Fruit fly (Drosophila melanogaster): ENCODE data around the gene CG7857.
A peak's percentile ranks its signal among the peaks of the same experiment; 100 is the strongest.

The CG7857 gene

DNA sequence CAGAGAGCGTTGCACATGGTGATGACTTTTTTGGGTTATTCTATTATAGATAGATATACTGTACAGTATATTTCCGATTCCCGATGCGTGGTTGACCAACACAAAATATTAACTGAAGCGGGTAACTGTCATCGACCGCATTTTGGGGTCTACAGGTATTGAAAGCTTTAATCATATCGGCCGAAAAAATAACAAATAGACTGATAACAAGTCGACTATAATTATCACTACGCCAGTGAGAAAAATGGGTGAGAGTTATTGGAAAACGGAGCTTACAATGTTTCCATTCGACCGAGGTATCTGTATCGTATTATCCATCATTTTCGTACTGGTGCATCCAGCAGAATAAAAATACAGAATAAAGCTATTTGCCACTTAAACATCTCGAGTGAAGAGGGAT, 13.7 kb upstream of the CG7857 start (continued):
- no peak for TF ChIP-seq dmrt99B (tag; optimal IDR thresholded peaks at IDR 0.05)
- TF ChIP-seq fd3F (GFP tag; optimal IDR thresholded peaks at IDR 0.05), result no peak
- no peak for TF ChIP-seq slbo (GFP tag; IDR thresholded peaks at IDR 0.05)
- no peak for TF ChIP-seq CG17186 (GFP tag; optimal IDR thresholded peaks at IDR 0.05)
- TF ChIP-seq CG2199 (GFP tag; IDR thresholded peaks at IDR 0.05), result 0 out of 3 replicates have a peak, but pooled peaks have one; percentile 56
- TF ChIP-seq Hsf (GFP tag; optimal IDR thresholded peaks at IDR 0.05), result no peak
- no peak for TF ChIP-seq CG15479 (GFP tag; optimal IDR thresholded peaks at IDR 0.05)
- TF ChIP-seq sug (tag; optimal IDR thresholded peaks at IDR 0.05), result peak; percentile 3
- no peak for TF ChIP-seq Dek (tag; optimal IDR thresholded peaks at IDR 0.05)
- no peak for TF ChIP-seq CG32772 (GFP tag; IDR thresholded peaks at IDR 0.05)
- TF ChIP-seq Bdp1 (GFP tag; optimal IDR thresholded peaks at IDR 0.05), result no peak
- no peak for TF ChIP-seq CG4360 (GFP tag; IDR thresholded peaks at IDR 0.05)
- no peak for TF ChIP-seq CG12769 (tag; optimal IDR thresholded peaks at IDR 0.05)
- TF ChIP-seq Mes4 (GFP tag; optimal IDR thresholded peaks at IDR 0.05), result no peak
- no peak for TF ChIP-seq MBD-R2 (GFP tag; IDR thresholded peaks at IDR 0.05)
- no peak for TF ChIP-seq CG17829 (tag; optimal IDR thresholded peaks at IDR 0.05)
- no peak for TF ChIP-seq B-H1 (GFP tag; IDR thresholded peaks at IDR 0.05)
- TF ChIP-seq maf-S (GFP tag; optimal IDR thresholded peaks at IDR 0.05), result no peak
- TF ChIP-seq CG15601 (tag; optimal IDR thresholded peaks at IDR 0.05), result peak; percentile 32
- no peak for TF ChIP-seq Oli (tag; optimal IDR thresholded peaks at IDR 0.05)
- peak; percentile 42 for TF ChIP-seq GATAe (GFP tag; conservative IDR thresholded peaks at IDR 0.05)
- TF ChIP-seq odd (GFP tag; optimal IDR thresholded peaks at IDR 0.05), result no peak
- TF ChIP-seq CG34376 (GFP tag; optimal IDR thresholded peaks at IDR 0.05), result peak; percentile 12
- no peak for TF ChIP-seq CG13287 (GFP tag; IDR thresholded peaks at IDR 0.05; ENCODE audit: partially characterized antibody)
- no peak for TF ChIP-seq Fer2 (tag; optimal IDR thresholded peaks at IDR 0.05)
- no peak for TF ChIP-seq CG7987 (GFP tag; optimal IDR thresholded peaks at IDR 0.05)
- TF ChIP-seq tna (GFP tag; IDR thresholded peaks at IDR 0.05; ENCODE audit: partially characterized antibody), result no peak
- TF ChIP-seq hth (optimal IDR thresholded peaks at IDR 0.05), result no peak
- TF ChIP-seq CG14441 (GFP tag; IDR thresholded peaks at IDR 0.05), result no peak
- TF ChIP-seq CG1603 (tag; optimal IDR thresholded peaks at IDR 0.05), result no peak
- TF ChIP-seq emc (GFP tag; optimal IDR thresholded peaks at IDR 0.05), result no peak
- no peak for TF ChIP-seq tin (GFP tag; optimal IDR thresholded peaks at IDR 0.05)
- TF ChIP-seq CG10147 (GFP tag; optimal IDR thresholded peaks at IDR 0.05), result no peak
- no peak for TF ChIP-seq CG9932 (GFP tag; IDR thresholded peaks at IDR 0.05)
- no peak for TF ChIP-seq fd96Cb (tag; optimal IDR thresholded peaks at IDR 0.05)
- no peak for TF ChIP-seq ac (GFP tag; optimal IDR thresholded peaks at IDR 0.05)
- no peak for TF ChIP-seq lola (GFP tag; optimal IDR thresholded peaks at IDR 0.05)
- TF ChIP-seq dmrt11E (tag; optimal IDR thresholded peaks at IDR 0.05), result no peak
- no peak for TF ChIP-seq fu2 (GFP tag; optimal IDR thresholded peaks at IDR 0.05)
- peak; percentile 4 for TF ChIP-seq lab (GFP tag; optimal IDR thresholded peaks at IDR 0.05)
- TF ChIP-seq Ravus (GFP tag; IDR thresholded peaks at IDR 0.05), result no peak
- TF ChIP-seq CG6791 (GFP tag; IDR thresholded peaks at IDR 0.05; ENCODE audit: partially characterized antibody), result no peak
- TF ChIP-seq Camta (GFP tag; optimal IDR thresholded peaks at IDR 0.05), result no peak
- TF ChIP-seq CG9609 (GFP tag; optimal IDR thresholded peaks at IDR 0.05), result no peak
- TF ChIP-seq Med (GFP tag), result peak; percentile 29
- TF ChIP-seq Hr3 (GFP tag; optimal IDR thresholded peaks at IDR 0.05), result no peak
- no peak for TF ChIP-seq Sin3A (optimal IDR thresholded peaks at IDR 0.05)
- no peak for TF ChIP-seq CG4820 (GFP tag; optimal IDR thresholded peaks at IDR 0.05)
- TF ChIP-seq exex (tag; optimal IDR thresholded peaks at IDR 0.05), result peak; percentile 76
- TF ChIP-seq CG8290 (GFP tag; optimal IDR thresholded peaks at IDR 0.05), result no peak
- TF ChIP-seq CG8290 (tag; optimal IDR thresholded peaks at IDR 0.05), result peak in 1 of 2 experiments; percentile 17
- no peak for TF ChIP-seq CG3838 (GFP tag; optimal IDR thresholded peaks at IDR 0.05)
